Fruit fly (Drosophila melanogaster): Measurements from ENCODE around the gene CG14408.

The CG14408 gene

dm6 chrX:14848755-14849354 lies 17.0 kb upstream of the CG14408 start, which contains the start of gene CG9522 (continued):
- no peak for TF ChIP-seq CG2129 (GFP tag; IDR thresholded peaks at IDR 0.05; ENCODE audit: partially characterized antibody)
- TF ChIP-seq CG1647 (GFP tag; optimal IDR thresholded peaks at IDR 0.05) = peak; percentile 27
- TF ChIP-seq CG18011 (GFP tag; optimal IDR thresholded peaks at IDR 0.05) = peak; percentile 8
- peak; percentile 27 for TF ChIP-seq ems (GFP tag; optimal IDR thresholded peaks at IDR 0.05)
- peak; percentile 59 for TF ChIP-seq CG12155 (GFP tag; optimal IDR thresholded peaks at IDR 0.05)
- TF ChIP-seq CG18619 (GFP tag; optimal IDR thresholded peaks at IDR 0.05) = peak; percentile 40
- peak; percentile 77 for TF ChIP-seq nom (GFP tag; optimal IDR thresholded peaks at IDR 0.05)
- TF ChIP-seq CG1602 (GFP tag; optimal IDR thresholded peaks at IDR 0.05) = peak; percentile 51
- peak in 1 of 3 experiments; percentile 39 for TF ChIP-seq Stat92E (GFP tag; optimal IDR thresholded peaks at IDR 0.05)
- 0 out of 3 replicates have a peak, but pooled peaks have one; percentile 57 for TF ChIP-seq Mrtf (GFP tag; IDR thresholded peaks at IDR 0.05)
- peak; percentile 33 for TF ChIP-seq CG10462 (GFP tag; optimal IDR thresholded peaks at IDR 0.05)
- TF ChIP-seq CG43689 (GFP tag; IDR thresholded peaks at IDR 0.05) = no peak
- TF ChIP-seq Doc3 (GFP tag; IDR thresholded peaks at IDR 0.05; ENCODE audit: partially characterized antibody) = no peak
- TF ChIP-seq gem (tag; optimal IDR thresholded peaks at IDR 0.05) = peak; percentile 84
- TF ChIP-seq bbx (GFP tag; IDR thresholded peaks at IDR 0.05; ENCODE audit: partially characterized antibody) = no peak
- no peak for TF ChIP-seq exex (tag; optimal IDR thresholded peaks at IDR 0.05)
- peak; percentile 83 for TF ChIP-seq lab (GFP tag; optimal IDR thresholded peaks at IDR 0.05)
- peak; percentile 24; the same call in 2 of the 4 replicates for TF ChIP-seq Gug (GFP tag; IDR thresholded peaks at IDR 0.05)
- peak; percentile 71 for TF ChIP-seq Ptx1 (GFP tag; IDR thresholded peaks at IDR 0.05)
- peak; percentile 67 for TF ChIP-seq CG14710 (tag; optimal IDR thresholded peaks at IDR 0.05)
- peak; percentile 63 for TF ChIP-seq H2.0 (GFP tag; IDR thresholded peaks at IDR 0.05)
- peak; percentile 69 for TF ChIP-seq Six4 (GFP tag; optimal IDR thresholded peaks at IDR 0.05)
- peak; percentile 31 for TF ChIP-seq CG14667 (GFP tag; IDR thresholded peaks at IDR 0.05)
- no peak for TF ChIP-seq Nf-YC (tag; optimal IDR thresholded peaks at IDR 0.05)
- peak; percentile 81 for TF ChIP-seq Ada2b (GFP tag; IDR thresholded peaks at IDR 0.05)
- TF ChIP-seq CG1024 (GFP tag; IDR thresholded peaks at IDR 0.05) = peak; percentile 69
- TF ChIP-seq al (GFP tag; IDR thresholded peaks at IDR 0.05) = peak; percentile 66; the same call in 1 of the 2 replicates
- peak; percentile 42 for TF ChIP-seq Sox100B (GFP tag; optimal IDR thresholded peaks at IDR 0.05)
- no peak for TF ChIP-seq CG3065 (GFP tag; optimal IDR thresholded peaks at IDR 0.05)
- no peak for TF ChIP-seq HmgD (GFP tag; optimal IDR thresholded peaks at IDR 0.05)
- no peak for TF ChIP-seq Dfd (GFP tag; optimal IDR thresholded peaks at IDR 0.05)
- no peak for TF ChIP-seq dan (GFP tag; IDR thresholded peaks at IDR 0.05)
- peak; percentile 82 for TF ChIP-seq Drgx (GFP tag; IDR thresholded peaks at IDR 0.05)
- peak; percentile 74 for TF ChIP-seq CG9727 (GFP tag; optimal IDR thresholded peaks at IDR 0.05)
- TF ChIP-seq CG5180 (GFP tag; optimal IDR thresholded peaks at IDR 0.05) = peak; percentile 23
- TF ChIP-seq Ravus (GFP tag; IDR thresholded peaks at IDR 0.05) = no peak; the same call in 1 of the 2 replicates
- peak; percentile 73 for TF ChIP-seq tap (tag; optimal IDR thresholded peaks at IDR 0.05)
- peak; percentile 41 for TF ChIP-seq CG16863 (GFP tag; optimal IDR thresholded peaks at IDR 0.05)
- peak; percentile 68 for TF ChIP-seq trem (tag; optimal IDR thresholded peaks at IDR 0.05)
- peak; percentile 86 for TF ChIP-seq Xrp1 (GFP tag; IDR thresholded peaks at IDR 0.05)
- TF ChIP-seq crol (GFP tag; IDR thresholded peaks at IDR 0.05) = peak; percentile 40; the same call in 1 of the 2 replicates
- peak; percentile 82 for TF ChIP-seq sim (GFP tag; IDR thresholded peaks at IDR 0.05)
- TF ChIP-seq cas (GFP tag; IDR thresholded peaks at IDR 0.05) = 0 out of 2 replicates have a peak, but pooled peaks have one; percentile 10
- peak; percentile 17 for TF ChIP-seq Myb (GFP tag; optimal IDR thresholded peaks at IDR 0.05)
- TF ChIP-seq rib (GFP tag; IDR thresholded peaks at IDR 0.05) = 0 out of 2 replicates have a peak, but pooled peaks have one; percentile 17
- peak; percentile 7 for TF ChIP-seq CG12942 (GFP tag; optimal IDR thresholded peaks at IDR 0.05)
- TF ChIP-seq ftz-f1 (GFP tag; optimal IDR thresholded peaks at IDR 0.05) = no peak
- TF ChIP-seq CG4854 (GFP tag; optimal IDR thresholded peaks at IDR 0.05) = peak; percentile 11
- peak; percentile 51 for TF ChIP-seq Nf-YB (GFP tag; optimal IDR thresholded peaks at IDR 0.05)
- no peak for TF ChIP-seq bigmax (GFP tag; optimal IDR thresholded peaks at IDR 0.05)

Data from whole organism, embryonic.